Fruit fly (Drosophila melanogaster) whole organism, embryonic: ENCODE results near the gene CG4456.
A peak's percentile ranks its signal among the peaks of the same experiment; 100 is the strongest.

ENCODE experiments used
- Atf3 ChIP-seq: fragments of 200-800 bp; sonication (Bioruptor generic); optimal IDR thresholded peaks from 3 replicates; lab custom pipeline; 2016; ENCODE audit warnings: missing biosample characterization, missing genetic modification characterization
- Awh ChIP-seq: fragments of 200-800 bp; sonication (Bioruptor generic); IDR thresholded peaks from 2 replicates; pipeline ENCODE4, ENCODE4 v1.3.6; 2022; ENCODE audit warnings: missing biosample characterization, missing genetic modification characterization
- Bgb ChIP-seq: fragments of 200-800 bp; sonication (Bioruptor generic); IDR thresholded peaks from 2 replicates; pipeline ENCODE4 v1.3.6; 2022; ENCODE audit warnings: missing biosample characterization, missing genetic modification characterization; ENCODE audit not compliant: partially characterized antibody
- BtbVII ChIP-seq: fragments of 200-800 bp; sonication (Bioruptor generic); optimal IDR thresholded peaks from 3 replicates; lab custom pipeline; 2017; ENCODE audit warnings: missing biosample characterization, mild to moderate bottlenecking, missing genetic modification characterization
- CG10462 ChIP-seq: fragments of 200-800 bp; sonication (Bioruptor generic); optimal IDR thresholded peaks from 2 replicates; lab custom pipeline; 2016; ENCODE audit warnings: missing biosample characterization, missing genetic modification characterization
- CG11085 ChIP-seq: fragments of 200-800 bp; sonication (Bioruptor generic); IDR thresholded peaks from 2 replicates; pipeline ENCODE4 v1.3.6; 2022; ENCODE audit warnings: missing biosample characterization, missing genetic modification characterization
- CG11456 ChIP-seq: fragments of 200-800 bp; sonication (Bioruptor generic); IDR thresholded peaks from 3 replicates; pipeline ENCODE4 v1.3.6; 2022; ENCODE audit warnings: missing biosample characterization, missing genetic modification characterization
- CG12071 ChIP-seq: fragments of 200-800 bp; sonication (Bioruptor generic); optimal IDR thresholded peaks from 3 replicates; lab custom pipeline; 2018; ENCODE audit warnings: missing biosample characterization, mild to moderate bottlenecking, missing genetic modification characterization
- CG12744 ChIP-seq: fragments of 200-800 bp; sonication (Bioruptor generic); optimal IDR thresholded peaks from 2 replicates; lab custom pipeline; 2016; ENCODE audit warnings: missing biosample characterization, missing genetic modification characterization
- CG13424 ChIP-seq: fragments of 200-800 bp; sonication (Bioruptor generic); optimal IDR thresholded peaks from 2 replicates; lab custom pipeline; 2019; ENCODE audit warnings: missing biosample characterization, mild to moderate bottlenecking, missing genetic modification characterization, moderate library complexity
- CG1603 ChIP-seq: fragments of 200-800 bp; sonication (Bioruptor generic); optimal IDR thresholded peaks from 2 replicates; lab custom pipeline; 2019; ENCODE audit warnings: missing biosample characterization, mild to moderate bottlenecking, missing genetic modification characterization, moderate library complexity
- CG17328 ChIP-seq: fragments of 200-800 bp; sonication (Bioruptor generic); IDR thresholded peaks from 2 replicates; pipeline ENCODE4 v1.3.6; 2022; ENCODE audit warnings: missing biosample characterization, missing genetic modification characterization
- CG18476 ChIP-seq: fragments of 200-800 bp; sonication (Bioruptor generic); optimal IDR thresholded peaks from 2 replicates; lab custom pipeline; 2016; ENCODE audit warnings: missing biosample characterization, mild to moderate bottlenecking, missing genetic modification characterization
- CG18599 ChIP-seq: fragments of 200-800 bp; sonication (Bioruptor generic); optimal IDR thresholded peaks from 3 replicates; lab custom pipeline; 2017; ENCODE audit warnings: missing biosample characterization, missing genetic modification characterization, mild to moderate bottlenecking, moderate library complexity, missing genetic modification reagents
- CG2199 ChIP-seq: fragments of 200-800 bp; sonication (Bioruptor generic); IDR thresholded peaks from 3 replicates; pipeline ENCODE4 v1.3.6; 2022; ENCODE audit warnings: missing biosample characterization, missing genetic modification characterization
- CG31365 ChIP-seq: fragments of 200-800 bp; sonication (Bioruptor generic); optimal IDR thresholded peaks from 2 replicates; lab custom pipeline; 2018; ENCODE audit warnings: missing biosample characterization, mild to moderate bottlenecking, missing genetic modification characterization
- CG34422 ChIP-seq: fragments of 200-800 bp; sonication (Bioruptor generic); IDR thresholded peaks from 3 replicates; pipeline ENCODE4 v1.3.6; 2022; ENCODE audit warnings: missing biosample characterization, missing genetic modification characterization
- CG4730 ChIP-seq: fragments of 200-800 bp; sonication (Bioruptor generic); IDR thresholded peaks from 2 replicates; pipeline ENCODE4 v1.3.6; 2022; ENCODE audit warnings: missing biosample characterization, missing genetic modification characterization
- CG7786 ChIP-seq: fragments of 200-800 bp; sonication (Bioruptor generic); optimal IDR thresholded peaks from 2 replicates; lab custom pipeline; 2016; ENCODE audit warnings: missing biosample characterization, missing genetic modification characterization
- CG8359 ChIP-seq: fragments of 200-800 bp; sonication (Bioruptor generic); optimal IDR thresholded peaks from 2 replicates; lab custom pipeline; 2017; ENCODE audit warnings: missing biosample characterization, mild to moderate bottlenecking, missing genetic modification characterization, borderline replicate concordance
- CG8924 ChIP-seq: fragments of 200-800 bp; optimal IDR thresholded peaks from 3 replicates; lab custom pipeline; 2019; ENCODE audit warnings: missing biosample characterization, mild to moderate bottlenecking, missing genetic modification characterization, moderate library complexity
- D ChIP-seq, 2 experiments: fragments of 200-800 bp in 1 of 2; fragments of >200 bp in 1 of 2; sonication (Bioruptor generic) in 1 of 2; optimal IDR thresholded peaks; 2 replicates in 1 of 2; 3 replicates in 1 of 2; lab custom pipeline; 2017; ENCODE audit warnings: mild to moderate bottlenecking in 1 of 2, missing biosample characterization in 1 of 2, missing genetic modification characterization in 1 of 2, missing genetic modification reagents in 1 of 2
- Doc2 ChIP-seq: fragments of 200-800 bp; sonication (Bioruptor generic); IDR thresholded peaks from 2 replicates; pipeline ENCODE4 v1.3.6; 2022; ENCODE audit warnings: missing biosample characterization, missing genetic modification characterization
- E2f1 ChIP-seq: fragments of 200-800 bp; sonication (Bioruptor generic); IDR thresholded peaks from 2 replicates; pipeline ENCODE4 v1.3.6; 2022; ENCODE audit warnings: missing biosample characterization, missing genetic modification characterization
- Hr51 ChIP-seq, 2 experiments: fragments of 200-800 bp; sonication (Bioruptor generic); optimal IDR thresholded peaks; 2 replicates in 1 of 2; 3 replicates in 1 of 2; lab custom pipeline; 2016 to 2018; ENCODE audit warnings: missing biosample characterization in 2 of 2, missing genetic modification characterization in 2 of 2, mild to moderate bottlenecking in 1 of 2, moderate library complexity in 1 of 2
- Hr78 ChIP-seq, 2 experiments: fragments of 200-800 bp in 1 of 2; fragments of >200 bp in 1 of 2; sonication (Bioruptor generic) in 1 of 2; optimal IDR thresholded peaks; 2 replicates each; lab custom pipeline; 2017 to 2019; ENCODE audit warnings: missing biosample characterization in 2 of 2, missing genetic modification characterization in 2 of 2, mild to moderate bottlenecking in 1 of 2, moderate library complexity in 1 of 2
- Lim3 ChIP-seq: fragments of 200-800 bp; sonication (Bioruptor generic); IDR thresholded peaks from 2 replicates; pipeline ENCODE4 v1.3.6; 2022; ENCODE audit warnings: missing biosample characterization, missing genetic modification characterization
- Mrtf ChIP-seq: fragments of 200-800 bp; sonication (Bioruptor generic); IDR thresholded peaks from 3 replicates; pipeline ENCODE4 v1.3.6; 2022; ENCODE audit warnings: missing biosample characterization, missing genetic modification characterization
- Sox102F ChIP-seq: fragments of 200-800 bp; sonication (Bioruptor generic); optimal IDR thresholded peaks from 2 replicates; lab custom pipeline; 2018; ENCODE audit warnings: missing biosample characterization, mild to moderate bottlenecking, missing genetic modification characterization, moderate library complexity
- Trl ChIP-seq, 3 experiments: fragments of >200 bp in 2 of 3; fragments of 200-800 bp in 1 of 3; sonication (Bioruptor generic) in 1 of 3; optimal IDR thresholded peaks; 2 replicates in 1 of 3; 3 replicates in 2 of 3; lab custom pipeline; 2016 to 2017; ENCODE audit warnings: missing biosample characterization in 1 of 3, missing genetic modification characterization in 1 of 3
- bowl ChIP-seq: fragments of 200-800 bp; sonication (Bioruptor generic); IDR thresholded peaks from 2 replicates; pipeline ENCODE4 v1.3.6; 2022; ENCODE audit warnings: missing biosample characterization, missing genetic modification characterization
- bsh ChIP-seq, 2 experiments: fragments of 200-800 bp; sonication (Bioruptor generic); optimal IDR thresholded peaks; 2 replicates each; lab custom pipeline; 2017 to 2018; ENCODE audit warnings: mild to moderate bottlenecking in 2 of 2, missing biosample characterization in 2 of 2, missing genetic modification characterization in 2 of 2, moderate library complexity in 1 of 2
- chn ChIP-seq: fragments of 200-800 bp; sonication (Bioruptor generic); optimal IDR thresholded peaks from 2 replicates; lab custom pipeline; 2016; ENCODE audit warnings: missing biosample characterization, missing genetic modification characterization
- da ChIP-seq: fragments of 200-800 bp; sonication (Bioruptor generic); optimal IDR thresholded peaks from 2 replicates; lab custom pipeline; 2016; ENCODE audit warnings: missing biosample characterization, missing genetic modification characterization
- emc ChIP-seq: fragments of 200-800 bp; sonication (Bioruptor generic); optimal IDR thresholded peaks from 2 replicates; lab custom pipeline; 2016; ENCODE audit warnings: missing biosample characterization, missing genetic modification characterization
- ems ChIP-seq: fragments of 200-800 bp; sonication (Bioruptor generic); optimal IDR thresholded peaks from 3 replicates; lab custom pipeline; 2016; ENCODE audit warnings: missing biosample characterization, missing genetic modification characterization
- fd3F ChIP-seq: fragments of 200-800 bp; sonication (Bioruptor generic); optimal IDR thresholded peaks from 2 replicates; lab custom pipeline; 2018; ENCODE audit warnings: missing biosample characterization, mild to moderate bottlenecking, missing genetic modification characterization, moderate library complexity
- fd64A ChIP-seq: fragments of 200-800 bp; sonication (Bioruptor generic); optimal IDR thresholded peaks from 3 replicates; lab custom pipeline; 2018; ENCODE audit warnings: missing biosample characterization, mild to moderate bottlenecking, missing genetic modification characterization
- inv ChIP-seq: fragments of 200-800 bp; sonication (Bioruptor generic); IDR thresholded peaks from 2 replicates; pipeline ENCODE4 v1.3.6; 2022; ENCODE audit warnings: missing biosample characterization, missing genetic modification characterization; ENCODE audit not compliant: partially characterized antibody
- kay ChIP-seq: fragments of 200-800 bp; sonication (Bioruptor generic); optimal IDR thresholded peaks from 2 replicates; lab custom pipeline; 2016; ENCODE audit warnings: missing biosample characterization, missing genetic modification characterization
- mam ChIP-seq: fragments of 200-800 bp; sonication (Bioruptor generic); optimal IDR thresholded peaks from 3 replicates; lab custom pipeline; 2016; ENCODE audit warnings: missing biosample characterization, missing genetic modification characterization
- peb ChIP-seq: fragments of 200-800 bp; sonication (Bioruptor generic); IDR thresholded peaks from 2 replicates; pipeline ENCODE4 v1.3.6; 2022; ENCODE audit warnings: missing biosample characterization, missing genetic modification characterization
- psq ChIP-seq: fragments of 200-800 bp; sonication (Bioruptor generic); optimal IDR thresholded peaks from 2 replicates; lab custom pipeline; 2017; ENCODE audit warnings: missing biosample characterization, missing genetic modification characterization
- pzg ChIP-seq: fragments of 200-800 bp; sonication (Bioruptor generic); optimal IDR thresholded peaks from 3 replicates; lab custom pipeline; 2018; ENCODE audit warnings: missing biosample characterization, mild to moderate bottlenecking, missing genetic modification characterization, moderate library complexity
- sens-2 ChIP-seq: fragments of 200-800 bp; sonication (Bioruptor generic); IDR thresholded peaks from 2 replicates; pipeline ENCODE4 v1.3.6; 2022; ENCODE audit warnings: missing biosample characterization, missing genetic modification characterization
- slp2 ChIP-seq: fragments of 200-800 bp; sonication (Bioruptor generic); optimal IDR thresholded peaks from 2 replicates; lab custom pipeline; 2016; ENCODE audit warnings: missing biosample characterization, missing genetic modification characterization
- vfl ChIP-seq: fragments of 200-800 bp; sonication (Bioruptor generic); optimal IDR thresholded peaks from 2 replicates; lab custom pipeline; 2016; ENCODE audit warnings: missing biosample characterization, missing genetic modification characterization

Gene CG4456

dm6 chr3L:9422636-9423419 lies 50.3 kb downstream of the CG4456 start, which contains the start of gene aay (continued):
- peak; percentile 98 to 99 for TF ChIP-seq Hr51 (GFP tag; optimal IDR thresholded peaks at IDR 0.05; lab: Kevin White, UChicago)
- peak; percentile 97 for TF ChIP-seq CG2199 (GFP tag; lab: Robert Waterston, UW)
- peak; percentile 99 for TF ChIP-seq CG18476 (GFP tag; lab: Kevin White, UChicago)
- peak; percentile 96 for TF ChIP-seq psq (GFP tag; lab: Kevin White, UChicago)
- peak; percentile 98 for TF ChIP-seq kay
- peak; percentile 96 for TF ChIP-seq bowl (GFP tag; lab: Robert Waterston, UW)
- peak; percentile 96 for TF ChIP-seq peb (GFP tag; lab: Robert Waterston, UW)
- TF ChIP-seq CG31365 (tag; lab: Kevin White, UChicago) = peak; percentile 90
- peak in 1 of 2 experiments; percentile 96 for TF ChIP-seq Hr78 (GFP tag; optimal IDR thresholded peaks at IDR 0.05; lab: Kevin White, UChicago)
- peak; percentile 99 for TF ChIP-seq CG17328 (GFP tag; lab: Robert Waterston, UW)
- peak; percentile 94 for TF ChIP-seq da (GFP tag; lab: Kevin White, UChicago)
- TF ChIP-seq inv (GFP tag; lab: Robert Waterston, UW) = no peak
- peak; percentile 94 for TF ChIP-seq emc (GFP tag; lab: Kevin White, UChicago)
- TF ChIP-seq Sox102F (GFP tag; lab: Kevin White, UChicago) = peak; percentile 100
- peak; percentile 97 for TF ChIP-seq fd64A (GFP tag; lab: Kevin White, UChicago)
- TF ChIP-seq CG10462 (GFP tag; lab: Kevin White, UChicago) = peak; percentile 97
- peak; percentile 98 for TF ChIP-seq CG12071
- TF ChIP-seq slp2 (GFP tag; lab: Kevin White, UChicago) = peak; percentile 98
- TF ChIP-seq D (optimal IDR thresholded peaks at IDR 0.05; lab: Kevin White, UChicago) = no peak
- TF ChIP-seq D (GFP tag; optimal IDR thresholded peaks at IDR 0.05; lab: Kevin White, UChicago) = peak; percentile 99
- peak; percentile 100 for TF ChIP-seq CG8924 (tag; lab: Kevin White, UChicago)
- peak; percentile 97 for TF ChIP-seq CG1603 (tag; lab: Kevin White, UChicago)
- TF ChIP-seq Mrtf (GFP tag; lab: Robert Waterston, UW) = peak; percentile 97
- peak; percentile 21; the same call in 1 of the 2 replicates for TF ChIP-seq Bgb (GFP tag; lab: Robert Waterston, UW)
- TF ChIP-seq CG18599 (GFP tag; lab: Kevin White, UChicago) = peak; percentile 99
- peak; percentile 98 for TF ChIP-seq CG12744 (GFP tag; lab: Kevin White, UChicago)
- TF ChIP-seq BtbVII = peak; percentile 99
- peak; percentile 97 for TF ChIP-seq Awh (GFP tag; lab: Robert Waterston, UW)
- TF ChIP-seq Lim3 (GFP tag; lab: Robert Waterston, UW) = peak; percentile 93
- peak; percentile 97 for TF ChIP-seq Atf3 (GFP tag; lab: Kevin White, UChicago)
- peak; percentile 98 for TF ChIP-seq chn (GFP tag; lab: Kevin White, UChicago)
- peak; percentile 93 to 99 for TF ChIP-seq bsh (GFP tag; optimal IDR thresholded peaks at IDR 0.05; lab: Kevin White, UChicago)
- peak; percentile 96 for TF ChIP-seq CG11085 (GFP tag; lab: Robert Waterston, UW)
- peak; percentile 98 for TF ChIP-seq fd3F (GFP tag; lab: Kevin White, UChicago)
- TF ChIP-seq CG8359 (GFP tag; lab: Kevin White, UChicago) = peak; percentile 95
- TF ChIP-seq CG7786 = peak; percentile 97
- peak; percentile 98 for TF ChIP-seq E2f1 (GFP tag; lab: Robert Waterston, UW)
- peak; percentile 97 for TF ChIP-seq vfl (GFP tag; lab: Kevin White, UChicago)
- peak; percentile 99 for TF ChIP-seq CG13424
- peak; percentile 17 for TF ChIP-seq pzg (GFP tag; lab: Kevin White, UChicago)
- TF ChIP-seq sens-2 (GFP tag; lab: Robert Waterston, UW) = peak; percentile 96
- TF ChIP-seq CG11456 = peak; percentile 98
- TF ChIP-seq Trl (optimal IDR thresholded peaks at IDR 0.05; lab: Kevin White, UChicago) = peak; percentile 60 to 80
- TF ChIP-seq Trl (GFP tag; optimal IDR thresholded peaks at IDR 0.05; lab: Kevin White, UChicago) = peak; percentile 95
- TF ChIP-seq ems = peak; percentile 98
- TF ChIP-seq CG4730 = peak; percentile 97
- TF ChIP-seq Doc2 (GFP tag; lab: Robert Waterston, UW) = peak; percentile 94
- TF ChIP-seq CG34422 (GFP tag; lab: Robert Waterston, UW) = peak; percentile 98
- peak; percentile 97 for TF ChIP-seq mam (GFP tag; lab: Kevin White, UChicago)
